Worm (Caenorhabditis elegans) whole organism, young adult: Measurements from ENCODE around the gene gcy-25.

Source experiments
- C06A6.2 ChIP-seq: fragments of 200-800 bp; sonication (Bioruptor generic); conservative IDR thresholded peaks from 2 replicates; pipeline ENCODE4 v1.3.6; 2022; ENCODE audit warnings: missing genetic modification characterization, missing compliant biosample characterization
- C17E4.6 ChIP-seq: fragments of 200-800 bp; sonication (Bioruptor generic); IDR thresholded peaks from 2 replicates; pipeline ENCODE4 v1.3.6; 2022; ENCODE audit warnings: missing genetic modification reagents, missing genetic modification characterization, missing compliant biosample characterization
- F22D6.2 ChIP-seq: sonication (generic microtip); optimal IDR thresholded peaks from 2 replicates; lab custom pipeline; 2016; ENCODE audit warnings: mild to moderate bottlenecking, missing genetic modification characterization, missing compliant biosample characterization
- F23B12.7 ChIP-seq: sonication (generic microtip); optimal IDR thresholded peaks from 2 replicates; lab custom pipeline; 2017; ENCODE audit warnings: missing genetic modification characterization, mild to moderate bottlenecking, missing compliant biosample characterization, antibody characterized with exemption, moderate library complexity; ENCODE audit not compliant: insufficient read depth
- F37B4.10 ChIP-seq: fragments of 200-800 bp; sonication (Bioruptor generic); IDR thresholded peaks from 2 replicates; pipeline ENCODE4 v1.3.6; 2022; ENCODE audit warnings: missing genetic modification characterization, missing compliant biosample characterization
- F49E8.2 ChIP-seq: sonication (generic microtip); optimal IDR thresholded peaks from 3 replicates; lab custom pipeline; 2017; ENCODE audit warnings: missing genetic modification characterization, mild to moderate bottlenecking, missing compliant biosample characterization, antibody characterized with exemption, moderate library complexity; ENCODE audit not compliant: insufficient read depth
- F57A8.1 ChIP-seq: fragments of 200-800 bp; sonication (Bioruptor generic); optimal IDR thresholded peaks from 2 replicates; lab custom pipeline; 2018; ENCODE audit warnings: mild to moderate bottlenecking, missing genetic modification characterization, moderate library complexity, missing compliant biosample characterization
- K11D2.4 ChIP-seq: fragments of 200-800 bp; sonication (Bioruptor generic); IDR thresholded peaks from 2 replicates; pipeline ENCODE4 v1.3.6; 2022; ENCODE audit warnings: missing genetic modification reagents, missing genetic modification characterization, missing compliant biosample characterization
- Y56A3A.18 ChIP-seq: fragments of 200-800 bp; sonication (Bioruptor generic); IDR thresholded peaks from 2 replicates; pipeline ENCODE4 v1.3.6; 2022; ENCODE audit warnings: missing genetic modification reagents, missing genetic modification characterization, missing compliant biosample characterization
- aptf-2 ChIP-seq: fragments of 200-800 bp; sonication (Bioruptor generic); conservative IDR thresholded peaks from 2 replicates; pipeline ENCODE4 v1.3.6; 2022; ENCODE audit warnings: missing genetic modification reagents, missing genetic modification characterization, missing compliant biosample characterization
- attf-3 ChIP-seq: fragments of 200-800 bp; sonication (Bioruptor generic); conservative IDR thresholded peaks from 2 replicates; pipeline ENCODE4 v1.3.6; 2022; ENCODE audit warnings: missing genetic modification reagents, missing genetic modification characterization, missing compliant biosample characterization
- attf-6 ChIP-seq: fragments of 200-800 bp; sonication (Bioruptor generic); IDR thresholded peaks from 2 replicates; pipeline ENCODE4 v1.3.6; 2022; ENCODE audit warnings: missing genetic modification reagents, missing genetic modification characterization, missing compliant biosample characterization
- dox-1 ChIP-seq: fragments of 200-800 bp; sonication (Bioruptor generic); IDR thresholded peaks from 2 replicates; pipeline ENCODE4 v1.3.6; 2022; ENCODE audit warnings: missing genetic modification reagents, missing genetic modification characterization, missing compliant biosample characterization
- dpff-1 ChIP-seq: sonication (generic microtip); optimal IDR thresholded peaks from 2 replicates; lab custom pipeline; 2017; ENCODE audit warnings: mild to moderate bottlenecking, missing genetic modification characterization, missing compliant biosample characterization
- egl-44 ChIP-seq: fragments of 200-800 bp; sonication (Bioruptor generic); IDR thresholded peaks from 2 replicates; pipeline ENCODE4 v1.3.6; 2022; ENCODE audit warnings: missing genetic modification reagents, missing genetic modification characterization, missing compliant biosample characterization
- ekl-4 ChIP-seq: fragments of 200-800 bp; sonication (Bioruptor generic); IDR thresholded peaks from 2 replicates; pipeline ENCODE4 v1.3.6; 2022; ENCODE audit warnings: missing genetic modification reagents, missing genetic modification characterization, missing compliant biosample characterization
- hlh-12 ChIP-seq: sonication (generic microtip); optimal IDR thresholded peaks from 2 replicates; lab custom pipeline; 2016; ENCODE audit warnings: missing genetic modification characterization, missing compliant biosample characterization
- hlh-26 ChIP-seq: fragments of 200-800 bp; sonication (Bioruptor generic); conservative IDR thresholded peaks from 2 replicates; pipeline ENCODE4 v1.3.6; 2022; ENCODE audit warnings: missing genetic modification reagents, missing genetic modification characterization, missing compliant biosample characterization
- hmg-1.2 ChIP-seq: fragments of 200-800 bp; sonication (Bioruptor generic); IDR thresholded peaks from 2 replicates; pipeline ENCODE4 v1.3.6; 2022; ENCODE audit warnings: missing genetic modification reagents, missing genetic modification characterization, missing compliant biosample characterization
- let-607 ChIP-seq, 2 experiments: fragments of 200-800 bp in 1 of 2; sonication (Bioruptor generic) in 1 of 2; sonication (generic microtip) in 1 of 2; optimal IDR thresholded peaks; 2 replicates each; lab custom pipeline; 2016 to 2018; ENCODE audit warnings: mild to moderate bottlenecking in 2 of 2, missing compliant biosample characterization in 2 of 2, missing genetic modification characterization in 2 of 2, moderate library complexity in 2 of 2, missing genotype in 1 of 2
- lin-26 ChIP-seq: fragments of 200-800 bp; sonication (Bioruptor generic); IDR thresholded peaks from 2 replicates; pipeline ENCODE4 v1.3.6; 2022; ENCODE audit warnings: missing genetic modification reagents, missing genetic modification characterization, missing compliant biosample characterization
- lsy-27 ChIP-seq: sonication (generic microtip); optimal IDR thresholded peaks from 2 replicates; lab custom pipeline; 2017; ENCODE audit warnings: missing genetic modification characterization, mild to moderate bottlenecking, missing compliant biosample characterization, antibody characterized with exemption, missing genotype, borderline replicate concordance; ENCODE audit not compliant: insufficient read depth
- madf-6 ChIP-seq: fragments of 200-800 bp; sonication (Bioruptor generic); IDR thresholded peaks from 2 replicates; pipeline ENCODE4 v1.3.6; 2022; ENCODE audit warnings: missing genetic modification reagents, missing genetic modification characterization, missing compliant biosample characterization
- madf-8 ChIP-seq: fragments of 200-800 bp; sonication (Bioruptor generic); conservative IDR thresholded peaks from 2 replicates; pipeline ENCODE4 v1.3.6; 2022; ENCODE audit warnings: missing genetic modification reagents, missing genetic modification characterization, missing compliant biosample characterization
- mel-28 ChIP-seq: sonication (generic microtip); optimal IDR thresholded peaks from 2 replicates; lab custom pipeline; 2016; ENCODE audit warnings: borderline replicate concordance, mild to moderate bottlenecking, missing genetic modification characterization, missing compliant biosample characterization
- nfyb-1 ChIP-seq: fragments of 200-800 bp; sonication (Bioruptor generic); IDR thresholded peaks from 2 replicates; pipeline ENCODE4 v1.3.6; 2022; ENCODE audit warnings: missing genetic modification reagents, missing genetic modification characterization, missing compliant biosample characterization
- nhr-120 ChIP-seq: fragments of 200-800 bp; sonication (Bioruptor generic); IDR thresholded peaks from 2 replicates; pipeline ENCODE4 v1.3.6; 2022; ENCODE audit warnings: missing genetic modification characterization, missing compliant biosample characterization
- nhr-27 ChIP-seq: fragments of 200-800 bp; sonication (Bioruptor generic); optimal IDR thresholded peaks from 2 replicates; lab custom pipeline; 2018; ENCODE audit warnings: mild to moderate bottlenecking, missing genetic modification characterization, moderate library complexity, missing compliant biosample characterization
- nhr-80 ChIP-seq: sonication (generic microtip); optimal IDR thresholded peaks from 2 replicates; lab custom pipeline; 2016; ENCODE audit warnings: missing genetic modification characterization, missing compliant biosample characterization
- repo-1 ChIP-seq: sonication (generic microtip); optimal IDR thresholded peaks from 2 replicates; lab custom pipeline; 2017; ENCODE audit warnings: mild to moderate bottlenecking, missing genetic modification characterization, missing compliant biosample characterization
- sdz-38 ChIP-seq: sonication (generic microtip); optimal IDR thresholded peaks from 2 replicates; lab custom pipeline; 2016; ENCODE audit warnings: missing genotype, missing genetic modification characterization, missing compliant biosample characterization
- sea-2 ChIP-seq: fragments of 200-800 bp; sonication (Bioruptor generic); IDR thresholded peaks from 2 replicates; pipeline ENCODE4 v1.3.6; 2022; ENCODE audit warnings: missing genetic modification characterization, missing compliant biosample characterization
- snpc-1.1 ChIP-seq: sonication (generic microtip); optimal IDR thresholded peaks from 2 replicates; lab custom pipeline; 2017; ENCODE audit warnings: missing genetic modification characterization, mild to moderate bottlenecking, missing compliant biosample characterization, antibody characterized with exemption, moderate library complexity, missing genotype, missing genetic modification reagents; ENCODE audit not compliant: insufficient read depth
- snpc-3.4 ChIP-seq: sonication (generic microtip); optimal IDR thresholded peaks from 2 replicates; lab custom pipeline; 2017; ENCODE audit warnings: missing genetic modification characterization, mild to moderate bottlenecking, missing compliant biosample characterization, antibody characterized with exemption, moderate library complexity, missing genotype, missing genetic modification reagents
- snpc-4 ChIP-seq, 5 experiments: fragments of 150-350 bp in 1 of 5; sonication (generic microtip) in 4 of 5; optimal IDR thresholded peaks; 2 replicates each; lab custom pipeline; 2014 to 2018; ENCODE audit warnings: missing genetic modification characterization in 5 of 5, missing biosample characterization in 3 of 5, antibody characterized with exemption in 2 of 5, mild to moderate bottlenecking in 2 of 5, missing compliant biosample characterization in 2 of 5, missing genotype in 2 of 5, moderate library complexity in 2 of 5, missing genetic modification reagents in 1 of 5
- sptf-2 ChIP-seq: fragments of 200-800 bp; sonication (Bioruptor generic); optimal IDR thresholded peaks from 2 replicates; lab custom pipeline; 2018; ENCODE audit warnings: mild to moderate bottlenecking, missing genetic modification characterization, missing compliant biosample characterization
- tbp1 ChIP-seq: fragments of 200-800 bp; sonication (Bioruptor generic); optimal IDR thresholded peaks from 2 replicates; lab custom pipeline; 2018; ENCODE audit warnings: mild to moderate bottlenecking, missing genetic modification characterization, missing compliant biosample characterization
- unc-130 ChIP-seq: sonication (generic microtip); optimal IDR thresholded peaks from 2 replicates; lab custom pipeline; 2016; ENCODE audit warnings: missing genetic modification reagents, missing genetic modification characterization, missing compliant biosample characterization
- unc-62 ChIP-seq: fragments of 150-350 bp; optimal IDR thresholded peaks from 2 replicates; lab custom pipeline; 2014; ENCODE audit warnings: missing biosample characterization, missing genetic modification reagents, missing genetic modification characterization
- zfh-2 ChIP-seq: fragments of 200-800 bp; sonication (Bioruptor generic); conservative IDR thresholded peaks from 2 replicates; pipeline ENCODE4 v1.3.6; 2022; ENCODE audit warnings: missing genetic modification reagents, missing genetic modification characterization, missing compliant biosample characterization
- zim-3 ChIP-seq: sonication (generic microtip); optimal IDR thresholded peaks from 2 replicates; lab custom pipeline; 2017; ENCODE audit warnings: mild to moderate bottlenecking, missing genetic modification characterization, moderate library complexity, missing compliant biosample characterization
- ztf-22 ChIP-seq: fragments of 200-800 bp; sonication (Bioruptor generic); optimal IDR thresholded peaks from 2 replicates; lab custom pipeline; 2018; ENCODE audit warnings: mild to moderate bottlenecking, missing genetic modification characterization, moderate library complexity, missing compliant biosample characterization
- ztf-26 ChIP-seq: sonication (generic microtip); optimal IDR thresholded peaks from 2 replicates; lab custom pipeline; 2017; ENCODE audit warnings: missing genetic modification characterization, missing compliant biosample characterization
- ztf-28 ChIP-seq: fragments of 200-800 bp; sonication (Bioruptor generic); IDR thresholded peaks from 2 replicates; pipeline ENCODE4 v1.3.6; 2022; ENCODE audit warnings: missing genetic modification reagents, missing genetic modification characterization, missing compliant biosample characterization

Gene gcy-25

DNA sequence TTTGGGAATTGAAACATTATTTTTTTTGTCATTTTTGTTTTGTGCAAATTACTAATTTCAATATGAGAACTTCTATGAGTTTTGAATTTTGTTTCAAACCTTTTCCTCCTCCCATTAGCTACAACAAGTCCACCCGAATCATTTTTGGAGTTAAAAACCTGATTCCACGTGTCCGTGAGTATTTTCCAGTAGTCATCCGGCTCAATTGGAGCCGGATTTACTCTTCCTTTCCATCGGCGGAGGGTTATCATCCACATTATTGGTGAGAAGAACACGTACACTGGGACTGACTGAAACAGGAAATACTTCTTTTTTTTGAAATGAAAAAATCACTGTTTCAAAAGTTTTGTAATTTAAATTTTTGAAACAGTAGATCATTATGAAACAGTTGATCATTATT lies 50.3 kb downstream of the gcy-25 start:
- TF ChIP-seq F37B4.10 (GFP tag; lab: Robert Waterston, UW), result no peak
- no peak for TF ChIP-seq dox-1 (GFP tag; lab: Robert Waterston, UW)
- TF ChIP-seq unc-130 (GFP tag; lab: Kevin White, UChicago), result no peak
- no peak for TF ChIP-seq nhr-80 (tag; lab: Kevin White, UChicago)
- no peak for TF ChIP-seq Y56A3A.18
- TF ChIP-seq nhr-120 (GFP tag; lab: Robert Waterston, UW), result no peak
- no peak for TF ChIP-seq sea-2
- no peak for TF ChIP-seq sptf-2 (GFP tag; lab: Kevin White, UChicago)
- TF ChIP-seq hlh-12 (tag; lab: Kevin White, UChicago), result no peak
- no peak for TF ChIP-seq sdz-38
- no peak for TF ChIP-seq repo-1 (tag; lab: Kevin White, UChicago)
- TF ChIP-seq lsy-27 (tag; lab: Kevin White, UChicago), result no peak
- no peak for TF ChIP-seq nfyb-1 (GFP tag; lab: Robert Waterston, UW)
- no peak for TF ChIP-seq attf-3 (GFP tag; lab: Robert Waterston, UW)
- no peak for TF ChIP-seq hlh-26 (GFP tag; lab: Robert Waterston, UW)
- TF ChIP-seq F57A8.1 (GFP tag; lab: Kevin White, UChicago), result no peak
- TF ChIP-seq C06A6.2 (GFP tag; lab: Robert Waterston, UW), result no peak
- no peak for TF ChIP-seq mel-28 (tag; lab: Kevin White, UChicago)
- no peak for TF ChIP-seq hmg-1.2
- TF ChIP-seq ztf-22 (GFP tag; lab: Kevin White, UChicago), result no peak

ce11 chrIV:15926746-15927145 lies 54.0 kb downstream of the gcy-25 start, which contains the start of gene Y105C5B.8:
TSS of gene Y105C5B.8 (minus strand) at chrIV:15926846.
- TF ChIP-seq madf-6 (GFP tag; lab: Robert Waterston, UW) (no peak), aptf-2 (no peak), F22D6.2 (no peak)

DNA sequence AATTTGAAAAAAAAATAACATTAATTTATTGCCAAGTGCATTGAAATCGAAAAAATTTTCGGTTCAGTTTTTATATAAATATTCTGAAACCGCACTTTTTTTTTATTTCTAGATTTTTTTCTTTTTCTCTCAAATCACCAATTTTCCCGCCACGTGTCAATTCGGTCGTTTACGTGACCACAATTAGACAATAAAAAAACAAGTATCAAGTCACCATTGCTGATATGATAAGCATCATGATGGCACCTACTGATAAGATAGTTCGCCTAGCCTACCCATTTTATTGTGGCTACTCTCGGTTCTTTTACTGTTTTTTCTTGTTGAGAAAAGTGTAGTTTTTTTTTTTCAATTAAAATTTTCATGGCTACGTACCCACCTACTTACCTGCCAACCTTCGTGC lies 57.1 kb downstream of the gcy-25 start:
- TF ChIP-seq snpc-4 (GFP tag; optimal IDR thresholded peaks at IDR 0.05; lab: Kevin White, UChicago) (no peak), snpc-4 (tag; optimal IDR thresholded peaks at IDR 0.05; lab: Kevin White, UChicago) (peak in 2 of 4 experiments; percentile 19 to 32), nhr-80 (tag; lab: Kevin White, UChicago) (peak; percentile 68), F23B12.7 (no peak), tbp1 (GFP tag; lab: Kevin White, UChicago) (peak; percentile 38), ztf-26 (tag; lab: Kevin White, UChicago) (peak; percentile 8), ztf-28 (GFP tag; lab: Robert Waterston, UW) (no peak), let-607 (tag; optimal IDR thresholded peaks at IDR 0.05; lab: Kevin White, UChicago) (peak; percentile 67 to 84)

- no peak for TF ChIP-seq lin-26 (GFP tag; lab: Robert Waterston, UW)
- TF ChIP-seq F49E8.2, result no peak
- no peak for TF ChIP-seq zim-3
- no peak for TF ChIP-seq egl-44 (GFP tag; lab: Robert Waterston, UW)
- TF ChIP-seq snpc-3.4, result no peak
- no peak for TF ChIP-seq unc-62 (GFP tag; lab: Kevin White, UChicago)
- TF ChIP-seq madf-8, result no peak
- no peak for TF ChIP-seq ekl-4 (GFP tag; lab: Robert Waterston, UW)
- no peak for TF ChIP-seq dpff-1 (tag; lab: Kevin White, UChicago)
- TF ChIP-seq F37B4.10 (GFP tag; lab: Robert Waterston, UW), result no peak
- TF ChIP-seq C17E4.6, result no peak
- TF ChIP-seq K11D2.4 (GFP tag; lab: Robert Waterston, UW), result no peak
- no peak for TF ChIP-seq zfh-2
- no peak for TF ChIP-seq F23B12.7
- TF ChIP-seq aptf-2, result no peak
- no peak for TF ChIP-seq attf-6 (GFP tag; lab: Robert Waterston, UW)
- TF ChIP-seq snpc-1.1, result no peak
- TF ChIP-seq nhr-27 (tag; lab: Kevin White, UChicago), result no peak
These were observed 57.5 kb downstream of the gcy-25 start, which contains the start of gene Y105C5B.9 for ce11 chrIV:15930281-15930680. TSS of gene Y105C5B.9 (plus strand) at chrIV:15930581.
